Worm (Caenorhabditis elegans) whole organism, midembryonic: ENCODE results near the gene cnnm-5.

Experiments used
- tab-1 ChIP-seq: fragments of 200-800 bp; sonication (Bioruptor generic); IDR thresholded peaks from 2 replicates; pipeline ENCODE4 v1.3.6; 2022; ENCODE audit warnings: missing genetic modification characterization, missing compliant biosample characterization
- ztf-23 ChIP-seq: fragments of 200-800 bp; sonication (Bioruptor generic); IDR thresholded peaks from 2 replicates; pipeline ENCODE4 v1.3.6; 2022; ENCODE audit warnings: missing genetic modification reagents, missing genetic modification characterization, missing compliant biosample characterization

ce11 chrIII:3789688-3790371 is 39.2 kb downstream of the cnnm-5 start:
- TF ChIP-seq ztf-23 (GFP tag; lab: Robert Waterston, UW) (no peak), tab-1 (GFP tag; lab: Robert Waterston, UW) (no peak)
